Fruit fly (Drosophila melanogaster) whole organism, prepupa: ENCODE measurements around the gene dmrt11E.

Source experiments
- CG10631 ChIP-seq: fragments of 200-800 bp; sonication (Bioruptor generic); optimal IDR thresholded peaks from 2 replicates; lab custom pipeline; 2016; ENCODE audit warnings: missing biosample characterization, missing genetic modification characterization
- CG10669 ChIP-seq: fragments of 200-800 bp; sonication (Bioruptor generic); optimal IDR thresholded peaks from 3 replicates; lab custom pipeline; 2018; ENCODE audit warnings: missing biosample characterization, mild to moderate bottlenecking, missing genetic modification characterization, moderate library complexity
- CG11294 ChIP-seq: fragments of 200-800 bp; sonication (Bioruptor generic); IDR thresholded peaks from 2 replicates; pipeline ENCODE4 v1.3.6; 2022; ENCODE audit warnings: missing biosample characterization, missing genetic modification characterization
- CG11902 ChIP-seq: fragments of 200-800 bp; sonication (Bioruptor generic); optimal IDR thresholded peaks from 3 replicates; lab custom pipeline; 2016; ENCODE audit warnings: missing biosample characterization, missing genetic modification characterization
- CG15336 ChIP-seq: fragments of 200-800 bp; sonication (Bioruptor generic); IDR thresholded peaks from 2 replicates; pipeline ENCODE4 v1.3.6; 2022; ENCODE audit warnings: missing biosample characterization, missing genetic modification characterization
- CG3032 ChIP-seq: fragments of 200-800 bp; optimal IDR thresholded peaks from 2 replicates; lab custom pipeline; 2019; ENCODE audit warnings: missing biosample characterization, mild to moderate bottlenecking, missing genetic modification characterization, moderate library complexity
- CG31627 ChIP-seq: fragments of 200-800 bp; sonication (Bioruptor generic); optimal IDR thresholded peaks from 3 replicates; lab custom pipeline; 2016; ENCODE audit warnings: missing biosample characterization, missing genetic modification characterization
- CG34406 ChIP-seq: fragments of 200-800 bp; sonication (Bioruptor generic); optimal IDR thresholded peaks from 3 replicates; lab custom pipeline; 2016; ENCODE audit warnings: missing biosample characterization, missing genetic modification characterization
- CG3919 ChIP-seq: fragments of 200-800 bp; sonication (Bioruptor generic); optimal IDR thresholded peaks from 3 replicates; lab custom pipeline; 2016; ENCODE audit warnings: missing biosample characterization, missing genetic modification characterization
- CG6163 ChIP-seq: fragments of 200-800 bp; sonication (Bioruptor generic); IDR thresholded peaks from 3 replicates; pipeline ENCODE4 v1.3.6; 2022; ENCODE audit warnings: missing biosample characterization, missing genetic modification characterization
- CG6792 ChIP-seq: fragments of 200-800 bp; sonication (Bioruptor generic); optimal IDR thresholded peaks from 3 replicates; lab custom pipeline; 2016; ENCODE audit warnings: missing biosample characterization, missing genetic modification characterization
- CG6808 ChIP-seq: fragments of 200-800 bp; sonication (Bioruptor generic); optimal IDR thresholded peaks from 3 replicates; lab custom pipeline; 2017; ENCODE audit warnings: missing biosample characterization, missing genetic modification characterization, mild to moderate bottlenecking, moderate library complexity, missing genetic modification reagents
- CG7368 ChIP-seq: fragments of 200-800 bp; sonication (Bioruptor generic); optimal IDR thresholded peaks from 3 replicates; lab custom pipeline; 2016; ENCODE audit warnings: missing biosample characterization, missing genetic modification characterization
- CG9139 ChIP-seq: fragments of 200-800 bp; sonication (Bioruptor generic); optimal IDR thresholded peaks from 3 replicates; lab custom pipeline; 2017; ENCODE audit warnings: missing biosample characterization, mild to moderate bottlenecking, missing genetic modification characterization
- Eip75B ChIP-seq: fragments of 200-800 bp; sonication (Bioruptor generic); optimal IDR thresholded peaks from 3 replicates; lab custom pipeline; 2016; ENCODE audit warnings: missing biosample characterization, missing genetic modification characterization
- Eip78C ChIP-seq: fragments of 200-800 bp; sonication (Bioruptor generic); peaks from one replicate; lab custom pipeline; 2016; ENCODE audit warnings: missing biosample characterization, missing genetic modification characterization
- Ets96B ChIP-seq: fragments of 200-800 bp; optimal IDR thresholded peaks from 2 replicates; lab custom pipeline; 2019; ENCODE audit warnings: missing biosample characterization, mild to moderate bottlenecking, missing genetic modification characterization, moderate library complexity
- Hr38 ChIP-seq: sonication (Bioruptor generic); optimal IDR thresholded peaks from 2 replicates; lab custom pipeline; 2016; ENCODE audit warnings: missing biosample characterization, missing genetic modification characterization
- Hr39 ChIP-seq: fragments of 200-800 bp; sonication (Bioruptor generic); optimal IDR thresholded peaks from 2 replicates; lab custom pipeline; 2016; ENCODE audit warnings: missing biosample characterization, missing genetic modification characterization
- Lpt ChIP-seq: fragments of 200-800 bp; sonication (Bioruptor generic); optimal IDR thresholded peaks from 3 replicates; lab custom pipeline; 2016; ENCODE audit warnings: missing biosample characterization, missing genetic modification characterization
- Met ChIP-seq: fragments of 200-800 bp; sonication (Bioruptor generic); optimal IDR thresholded peaks from 3 replicates; lab custom pipeline; 2016; ENCODE audit warnings: missing biosample characterization, missing genetic modification characterization
- OdsH ChIP-seq: fragments of 200-800 bp; sonication (Bioruptor generic); optimal IDR thresholded peaks from 3 replicates; lab custom pipeline; 2016; ENCODE audit warnings: missing biosample characterization, missing genetic modification characterization
- Smox ChIP-seq: fragments of 200-800 bp; sonication (Bioruptor generic); optimal IDR thresholded peaks from 3 replicates; lab custom pipeline; 2016; ENCODE audit warnings: missing biosample characterization, missing genetic modification characterization
- Sox14 ChIP-seq: fragments of 200-800 bp; sonication (Bioruptor generic); optimal IDR thresholded peaks from 3 replicates; lab custom pipeline; 2016; ENCODE audit warnings: missing biosample characterization, missing genetic modification characterization
- Sox15 ChIP-seq: fragments of 200-800 bp; sonication (Bioruptor generic); optimal IDR thresholded peaks from 3 replicates; lab custom pipeline; 2016; ENCODE audit warnings: missing biosample characterization, missing genetic modification characterization
- cyc ChIP-seq: fragments of 200-800 bp; sonication (Bioruptor generic); optimal IDR thresholded peaks from 3 replicates; lab custom pipeline; 2016; ENCODE audit warnings: missing biosample characterization, missing genetic modification characterization
- dac ChIP-seq: fragments of 200-800 bp; sonication (Bioruptor generic); optimal IDR thresholded peaks from 2 replicates; lab custom pipeline; 2017; ENCODE audit warnings: missing biosample characterization, mild to moderate bottlenecking, missing genetic modification characterization
- esn ChIP-seq: fragments of 200-800 bp; sonication (Bioruptor generic); optimal IDR thresholded peaks from 2 replicates; lab custom pipeline; 2016; ENCODE audit warnings: missing biosample characterization, mild to moderate bottlenecking, missing genetic modification characterization, moderate library complexity
- fd59A ChIP-seq: fragments of 200-800 bp; sonication (Bioruptor generic); optimal IDR thresholded peaks from 2 replicates; lab custom pipeline; 2017; ENCODE audit warnings: missing biosample characterization, mild to moderate bottlenecking, missing genetic modification characterization, missing genetic modification reagents
- fd85E ChIP-seq: fragments of 200-800 bp; sonication (Bioruptor generic); optimal IDR thresholded peaks from 3 replicates; lab custom pipeline; 2016; ENCODE audit warnings: missing biosample characterization, missing genetic modification characterization
- lz ChIP-seq: fragments of 200-800 bp; sonication (Bioruptor generic); optimal IDR thresholded peaks from 3 replicates; lab custom pipeline; 2016; ENCODE audit warnings: missing biosample characterization, missing genetic modification characterization
- net ChIP-seq: fragments of 200-800 bp; sonication (Bioruptor generic); optimal IDR thresholded peaks from 3 replicates; lab custom pipeline; 2016; ENCODE audit warnings: missing biosample characterization, missing genetic modification characterization
- pdm3 ChIP-seq: fragments of 200-800 bp; sonication (Bioruptor generic); optimal IDR thresholded peaks from 3 replicates; lab custom pipeline; 2016; ENCODE audit warnings: missing biosample characterization, missing genetic modification characterization
- salr ChIP-seq, 2 experiments: fragments of 200-800 bp; sonication (Bioruptor generic); optimal IDR thresholded peaks; 3 replicates each; lab custom pipeline; 2016 to 2018; ENCODE audit warnings: missing biosample characterization in 2 of 2, missing genetic modification characterization in 2 of 2, mild to moderate bottlenecking in 1 of 2
- spab ChIP-seq: fragments of 200-800 bp; sonication (Bioruptor generic); optimal IDR thresholded peaks from 2 replicates; lab custom pipeline; 2017; ENCODE audit warnings: missing biosample characterization, mild to moderate bottlenecking, missing genetic modification characterization, missing genetic modification reagents
- ss ChIP-seq, 2 experiments: fragments of 200-800 bp; sonication (Bioruptor generic); optimal IDR thresholded peaks; 2 replicates in 1 of 2; 3 replicates in 1 of 2; lab custom pipeline; 2017 to 2018; ENCODE audit warnings: mild to moderate bottlenecking in 2 of 2, missing biosample characterization in 2 of 2, missing genetic modification characterization in 2 of 2, moderate library complexity in 1 of 2
- topi ChIP-seq: fragments of 200-800 bp; sonication (Bioruptor generic); optimal IDR thresholded peaks from 3 replicates; lab custom pipeline; 2016; ENCODE audit warnings: missing biosample characterization, missing genetic modification characterization
- vri ChIP-seq: fragments of 200-800 bp; sonication (Bioruptor generic); optimal IDR thresholded peaks from 3 replicates; lab custom pipeline; 2016; ENCODE audit warnings: missing biosample characterization, mild to moderate bottlenecking, missing genetic modification characterization

The dmrt11E gene

dm6 chrX:13332702-13333243 is 35.2 kb upstream of the dmrt11E start (continued):
- TF ChIP-seq CG11294 (GFP tag; lab: Robert Waterston, UW) (no peak), CG6808 (GFP tag; lab: Kevin White, UChicago) (peak; percentile 31), net (GFP tag; lab: Kevin White, UChicago) (peak; percentile 35), CG6163 (GFP tag; lab: Robert Waterston, UW) (peak; percentile 29; the same call in 1 of the 3 replicates), CG10631 (peak; percentile 39), Ets96B (tag; lab: Kevin White, UChicago) (peak; percentile 15), fd85E (no peak), pdm3 (GFP tag; lab: Kevin White, UChicago) (peak; percentile 42), Lpt (GFP tag; lab: Kevin White, UChicago) (no peak), CG10669 (GFP tag; lab: Kevin White, UChicago) (no peak), lz (GFP tag; lab: Kevin White, UChicago) (peak; percentile 42), CG9139 (GFP tag; lab: Kevin White, UChicago) (no peak), CG34406 (GFP tag; lab: Kevin White, UChicago) (no peak), CG3032 (tag; lab: Kevin White, UChicago) (peak; percentile 13), vri (no peak), Hr39 (GFP tag; lab: Kevin White, UChicago) (peak; percentile 29), salr (GFP tag; optimal IDR thresholded peaks at IDR 0.05; lab: Kevin White, UChicago) (peak in 1 of 2 experiments; percentile 62), CG15336 (GFP tag; lab: Robert Waterston, UW) (no peak), fd59A (GFP tag; lab: Kevin White, UChicago) (peak; percentile 23), Met (GFP tag; lab: Kevin White, UChicago) (peak; percentile 48), CG7368 (peak; percentile 28), Sox15 (GFP tag; lab: Kevin White, UChicago) (no peak), esn (GFP tag; lab: Kevin White, UChicago) (peak; percentile 49), Eip75B (peak; percentile 52)
- TF ChIP-seq, all 60 proteins: peak for 40

dm6 chrX:13334434-13335146 is 33.4 kb upstream of the dmrt11E start:
- TF ChIP-seq Sox14 (GFP tag; lab: Kevin White, UChicago) (peak; percentile 33), CG6792 (GFP tag; lab: Kevin White, UChicago) (no peak), Hr39 (GFP tag; lab: Kevin White, UChicago) (no peak), lz (GFP tag; lab: Kevin White, UChicago) (peak; percentile 40), Smox (GFP tag; lab: Kevin White, UChicago) (peak; percentile 2), CG3032 (tag; lab: Kevin White, UChicago) (peak; percentile 6), CG10631 (peak; percentile 18), fd59A (GFP tag; lab: Kevin White, UChicago) (no peak), Sox15 (GFP tag; lab: Kevin White, UChicago) (no peak), OdsH (GFP tag; lab: Kevin White, UChicago) (no peak), CG11902 (GFP tag; lab: Kevin White, UChicago) (no peak), Eip78C (GFP tag; lab: Kevin White, UChicago) (peak; percentile 39), dac (GFP tag; lab: Kevin White, UChicago) (no peak), salr (GFP tag; optimal IDR thresholded peaks at IDR 0.05; lab: Kevin White, UChicago) (no peak), esn (GFP tag; lab: Kevin White, UChicago) (peak; percentile 48), Hr38 (no peak), topi (peak; percentile 29), CG31627 (peak; percentile 35), spab (no peak), CG3919 (GFP tag; lab: Kevin White, UChicago) (peak; percentile 59), CG15336 (GFP tag; lab: Robert Waterston, UW) (peak; percentile 24; the same call in 1 of the 2 replicates), cyc (GFP tag; lab: Kevin White, UChicago) (peak; percentile 45), ss (GFP tag; optimal IDR thresholded peaks at IDR 0.05; lab: Kevin White, UChicago) (no peak)
